Fruit fly (Drosophila melanogaster) Kc167 (cell line): ENCODE measurements around the gene beat-IIIb.

ENCODE experiments used
- Myc ChIP-seq: fragments of >200 bp; optimal IDR thresholded peaks from 2 replicates; lab custom pipeline; 2017; ENCODE audit warnings: missing external identifiers
- Sin3A ChIP-seq: fragments of >200 bp; optimal IDR thresholded peaks from 2 replicates; lab custom pipeline; 2018; ENCODE audit warnings: missing external identifiers
- h ChIP-seq: fragments of >200 bp; optimal IDR thresholded peaks from 3 replicates; lab custom pipeline; 2018; ENCODE audit warnings: missing external identifiers
- insv ChIP-seq: fragments of >200 bp; optimal IDR thresholded peaks from 3 replicates; lab custom pipeline; 2018; ENCODE audit warnings: missing external identifiers
- psq ChIP-seq: fragments of >200 bp; optimal IDR thresholded peaks from 2 replicates; lab custom pipeline; 2017; ENCODE audit warnings: missing external identifiers
- ttk ChIP-seq: sonication (Bioruptor generic); optimal IDR thresholded peaks from 2 replicates; lab custom pipeline; 2017; ENCODE audit warnings: missing external identifiers

beat-IIIb gene

DNA sequence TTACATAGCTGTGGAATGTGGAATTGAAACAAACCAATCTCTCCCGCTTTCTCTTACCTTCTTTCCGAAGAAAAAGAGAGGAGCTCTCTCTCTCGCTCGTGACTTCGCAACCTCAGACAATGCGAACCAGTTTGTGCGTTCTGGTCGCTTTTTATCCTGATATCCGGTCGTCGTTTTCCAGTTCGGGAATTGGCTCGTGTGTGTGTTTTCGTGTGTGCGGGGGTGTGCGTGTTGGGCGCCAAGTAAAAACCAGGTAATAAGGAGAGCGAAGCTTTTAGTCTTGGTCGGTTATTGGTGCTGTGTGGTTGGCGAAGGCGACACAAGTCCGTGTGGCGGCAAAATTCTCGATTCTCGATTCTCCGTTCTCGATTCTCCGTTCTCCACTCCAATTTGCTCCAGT lies at the start of gene beat-IIIb:
beat-IIIb (plus strand) TSS at position 304 of the 400 bp plus-strand sequence.
- TF ChIP-seq insv (no peak), ttk (lab: Kevin White, UChicago) (no peak)

DNA sequence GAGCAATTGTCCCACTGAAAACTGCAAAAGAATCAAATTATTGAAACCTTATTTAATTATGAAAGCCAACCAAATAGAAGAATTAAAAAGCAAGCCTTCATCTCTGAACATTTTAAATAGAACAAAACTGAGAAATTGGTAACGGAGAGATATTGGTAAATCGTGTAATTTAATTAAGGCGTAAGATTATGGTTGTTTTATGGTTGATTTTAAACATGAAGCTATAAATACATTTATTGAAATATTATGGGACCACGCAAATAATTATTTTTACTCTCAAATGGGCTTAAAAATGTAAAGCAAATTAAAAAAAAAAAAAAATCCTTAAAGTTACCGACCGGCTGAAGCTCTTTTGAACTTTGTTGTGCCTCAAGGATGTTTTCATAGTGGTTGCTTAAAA lies 9.3 kb downstream of the beat-IIIb start, which contains the start of gene CG44406:
CG44406 (minus strand) TSS at position 101 of the 400 bp plus-strand sequence.
- TF ChIP-seq Myc (lab: Kevin White, UChicago) (no peak), psq (lab: Kevin White, UChicago) (no peak), insv (no peak), Sin3A (no peak), h (lab: Kevin White, UChicago) (no peak), ttk (lab: Kevin White, UChicago) (no peak)

dm6 chr2L:16984678-16985077 lies 11.8 kb downstream of the beat-IIIb start, which contains the start of gene CG31806:
TSS of gene CG31806 (plus strand) at chr2L:16984978.
- TF ChIP-seq Sin3A = no peak
- TF ChIP-seq h (lab: Kevin White, UChicago) = no peak
- TF ChIP-seq psq (lab: Kevin White, UChicago) = no peak
- no peak for TF ChIP-seq Myc (lab: Kevin White, UChicago)
- TF ChIP-seq ttk (lab: Kevin White, UChicago) = no peak
- no peak for TF ChIP-seq insv

DNA sequence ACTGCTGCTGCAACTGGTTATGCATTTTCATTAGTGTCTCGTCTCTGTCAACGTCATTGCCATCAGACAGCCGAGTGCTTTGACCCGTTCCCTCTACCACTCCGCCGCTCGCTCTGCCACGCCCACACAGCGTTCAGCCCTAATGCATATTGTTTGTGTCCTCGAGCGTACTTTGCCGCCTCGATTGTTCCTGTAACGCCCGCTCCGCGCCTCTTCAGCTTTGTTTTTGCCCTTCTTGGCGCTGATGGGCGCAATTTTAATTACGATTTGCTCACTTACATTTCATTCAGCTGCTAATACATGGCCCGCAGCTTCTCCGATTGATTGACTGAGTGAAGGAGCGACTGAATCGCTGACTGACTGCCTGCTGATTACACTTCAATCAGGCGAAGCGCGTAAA lies 23.5 kb downstream of the beat-IIIb start:
- TF ChIP-seq Sin3A (no peak), h (lab: Kevin White, UChicago) (no peak), ttk (lab: Kevin White, UChicago) (no peak), psq (lab: Kevin White, UChicago) (no peak), Myc (lab: Kevin White, UChicago) (no peak), insv (no peak)

dm6 chr2L:17014600-17014999 lies 41.7 kb downstream of the beat-IIIb start, which contains the start of gene CG6304:
TSS of gene CG6304 (minus strand) at chr2L:17014700.
- TF ChIP-seq Sin3A = no peak
- TF ChIP-seq h (lab: Kevin White, UChicago) = no peak
- no peak for TF ChIP-seq insv
- no peak for TF ChIP-seq Myc (lab: Kevin White, UChicago)
- no peak for TF ChIP-seq ttk (lab: Kevin White, UChicago)
- TF ChIP-seq psq (lab: Kevin White, UChicago) = no peak

DNA sequence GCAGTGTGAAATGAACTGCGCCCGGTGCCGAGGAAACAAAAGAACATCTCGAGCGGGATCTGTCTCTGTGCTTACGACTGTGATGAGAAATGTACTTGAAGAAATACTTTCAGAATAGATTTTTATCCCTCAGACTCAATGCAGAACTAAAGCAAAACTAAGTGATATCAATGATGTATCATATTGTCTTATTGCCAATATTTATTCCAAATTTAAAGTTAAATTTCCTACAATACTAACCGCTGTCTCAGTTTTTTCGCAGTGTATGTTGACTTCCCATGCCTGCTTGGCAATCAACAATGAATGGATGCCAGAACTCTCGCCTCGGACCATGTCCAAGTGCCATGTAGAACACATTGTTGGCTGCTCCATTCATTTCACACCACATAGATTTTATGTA lies 54.6 kb downstream of the beat-IIIb start:
- TF ChIP-seq Myc (lab: Kevin White, UChicago) = no peak
- TF ChIP-seq Sin3A = no peak
- no peak for TF ChIP-seq psq (lab: Kevin White, UChicago)
- no peak for TF ChIP-seq h (lab: Kevin White, UChicago)
- no peak for TF ChIP-seq ttk (lab: Kevin White, UChicago)
- no peak for TF ChIP-seq insv

DNA sequence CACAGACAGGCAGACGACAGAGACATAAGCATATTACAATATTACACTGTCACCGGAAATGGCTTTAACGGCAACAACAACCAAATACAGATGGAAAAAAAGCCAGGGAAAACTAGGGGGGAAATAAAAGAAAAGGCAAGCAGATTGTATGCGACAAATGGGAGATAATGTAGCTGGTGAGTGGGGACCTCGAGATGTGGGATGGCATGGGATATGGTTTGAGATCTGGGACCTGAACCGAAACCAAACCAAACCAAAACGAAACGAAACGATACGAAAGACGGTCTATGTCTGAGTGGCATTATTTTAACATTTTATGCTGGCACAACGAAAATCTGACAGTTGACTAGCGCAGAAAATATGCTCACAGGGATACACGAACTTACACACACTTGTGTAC lies 68.3 kb downstream of the beat-IIIb start:
- TF ChIP-seq ttk (lab: Kevin White, UChicago) = no peak
- TF ChIP-seq Myc (lab: Kevin White, UChicago) = no peak
- no peak for TF ChIP-seq psq (lab: Kevin White, UChicago)
- TF ChIP-seq insv = no peak
